Worm (Caenorhabditis elegans) whole organism, L1 larva: ENCODE results near the gene athp-2.

Source experiments
- aha-1 ChIP-seq: fragments of 150-350 bp; optimal IDR thresholded peaks from 2 replicates; lab custom pipeline; 2014; ENCODE audit warnings: missing biosample characterization, missing genetic modification characterization
- alr-1 ChIP-seq: fragments of 200-800 bp; sonication (Bioruptor generic); optimal IDR thresholded peaks from 2 replicates; lab custom pipeline; 2018; ENCODE audit warnings: borderline replicate concordance, mild to moderate bottlenecking, missing genetic modification characterization, missing compliant biosample characterization
- ceh-82 ChIP-seq, 3 experiments: fragments of 150-350 bp in 1 of 3; sonication (generic microtip) in 2 of 3; optimal IDR thresholded peaks; 2 replicates each; lab custom pipeline; 2014 to 2017; ENCODE audit warnings: missing biosample characterization in 3 of 3, missing genetic modification characterization in 3 of 3
- ceh-88 ChIP-seq: fragments of 200-800 bp; sonication (Bioruptor generic); IDR thresholded peaks from 2 replicates; pipeline ENCODE4 v1.3.6; 2022; ENCODE audit warnings: missing genetic modification characterization, missing compliant biosample characterization
- ces-1 ChIP-seq: fragments of 150-350 bp; optimal IDR thresholded peaks from 2 replicates; lab custom pipeline; 2014; ENCODE audit warnings: missing biosample characterization, missing genetic modification reagents, missing genetic modification characterization
- dsc-1 ChIP-seq: sonication (generic microtip); optimal IDR thresholded peaks from 2 replicates; lab custom pipeline; 2016; ENCODE audit warnings: mild to moderate bottlenecking, missing genetic modification characterization, missing compliant biosample characterization
- efl-1 ChIP-seq, 4 experiments: fragments of 150-350 bp; optimal IDR thresholded peaks in 3 of 4; peaks in 1 of 4; 1 replicate in 1 of 4; 2 replicates in 3 of 4; lab custom pipeline; 2014; ENCODE audit warnings: missing biosample characterization in 2 of 4, missing genetic modification characterization in 2 of 4, missing genetic modification reagents in 2 of 4
- efl-3 ChIP-seq: fragments of 200-800 bp; sonication (Bioruptor generic); optimal IDR thresholded peaks from 2 replicates; lab custom pipeline; 2018; ENCODE audit warnings: mild to moderate bottlenecking, missing genetic modification characterization, missing compliant biosample characterization
- egl-13 ChIP-seq: sonication (generic microtip); optimal IDR thresholded peaks from 2 replicates; lab custom pipeline; 2016; ENCODE audit warnings: missing genotype, missing genetic modification reagents, missing genetic modification characterization, missing compliant biosample characterization
- elt-2 ChIP-seq: sonication (generic microtip); optimal IDR thresholded peaks from 2 replicates; lab custom pipeline; 2016; ENCODE audit warnings: missing genetic modification characterization, mild to moderate bottlenecking, inconsistent platforms, missing compliant biosample characterization, missing genetic modification reagents
- elt-3 ChIP-seq, 6 experiments: fragments of 150-350 bp in 1 of 6; sonication (generic microtip); optimal IDR thresholded peaks; 2 replicates each; lab custom pipeline; 2017 to 2018; ENCODE audit warnings: missing biosample characterization in 6 of 6, missing genetic modification characterization in 6 of 6, inconsistent platforms in 1 of 6
- ets-5 ChIP-seq: fragments of 200-800 bp; sonication (Bioruptor generic); IDR thresholded peaks from 2 replicates; pipeline ENCODE4 v1.3.6; 2022; ENCODE audit warnings: missing genetic modification characterization, missing compliant biosample characterization
- grh-1 ChIP-seq: fragments of 200-800 bp; sonication (Bioruptor generic); IDR thresholded peaks from 2 replicates; pipeline ENCODE4 v1.3.6; 2022; ENCODE audit warnings: missing genetic modification reagents, missing genetic modification characterization, missing compliant biosample characterization
- isw-1 ChIP-seq: fragments of 200-800 bp; sonication (Bioruptor generic); IDR thresholded peaks from 2 replicates; pipeline ENCODE4 v1.3.6; 2022; ENCODE audit warnings: missing genetic modification characterization, missing compliant biosample characterization
- jun-1 ChIP-seq: fragments of 150-350 bp; optimal IDR thresholded peaks from 2 replicates; lab custom pipeline; 2014; ENCODE audit warnings: missing biosample characterization, missing genetic modification reagents, missing genetic modification characterization
- lin-14 ChIP-seq: fragments of 200-800 bp; sonication (Bioruptor generic); optimal IDR thresholded peaks from 2 replicates; lab custom pipeline; 2018; ENCODE audit warnings: mild to moderate bottlenecking, missing genetic modification characterization, moderate library complexity, missing compliant biosample characterization
- lin-35 ChIP-seq, 2 experiments: fragments of 150-350 bp; optimal IDR thresholded peaks; 2 replicates each; lab custom pipeline; 2014; ENCODE audit warnings: missing biosample characterization in 2 of 2, missing genetic modification characterization in 2 of 2, missing genetic modification reagents in 2 of 2
- lin-39 ChIP-seq: fragments of 150-350 bp; optimal IDR thresholded peaks from 2 replicates; lab custom pipeline; 2014; ENCODE audit warnings: missing biosample characterization, missing genetic modification reagents, missing genetic modification characterization
- mab-9 ChIP-seq: fragments of 200-800 bp; sonication (Bioruptor generic); IDR thresholded peaks from 2 replicates; pipeline ENCODE4 v1.3.6; 2022; ENCODE audit warnings: missing genetic modification reagents, missing genetic modification characterization, missing compliant biosample characterization
- nhr-20 ChIP-seq: sonication (generic microtip); optimal IDR thresholded peaks from 2 replicates; lab custom pipeline; 2016; ENCODE audit warnings: mild to moderate bottlenecking, missing genetic modification characterization, missing compliant biosample characterization
- nhr-77 ChIP-seq: fragments of 150-350 bp; optimal IDR thresholded peaks from 2 replicates; lab custom pipeline; 2014; ENCODE audit warnings: missing biosample characterization, missing genetic modification characterization
- nhr-84 ChIP-seq: sonication (generic microtip); optimal IDR thresholded peaks from 2 replicates; lab custom pipeline; 2017; ENCODE audit warnings: missing biosample characterization, missing genetic modification characterization
- nhr-85 ChIP-seq: sonication (generic microtip); peaks from one replicate; lab custom pipeline; 2016; ENCODE audit warnings: missing genetic modification characterization, inconsistent platforms, missing compliant biosample characterization
- rnt-1 ChIP-seq: sonication (generic microtip); optimal IDR thresholded peaks from 2 replicates; lab custom pipeline; 2016; ENCODE audit warnings: mild to moderate bottlenecking, missing genetic modification characterization, moderate library complexity, missing compliant biosample characterization
- swsn-7 ChIP-seq: sonication (generic microtip); optimal IDR thresholded peaks from 2 replicates; lab custom pipeline; 2016; ENCODE audit warnings: missing genetic modification characterization, missing compliant biosample characterization
- tlp-1 ChIP-seq: fragments of 150-350 bp; optimal IDR thresholded peaks from 2 replicates; lab custom pipeline; 2014; ENCODE audit warnings: missing biosample characterization, missing genetic modification characterization
- unc-98 ChIP-seq: fragments of 200-800 bp; sonication (Bioruptor generic); IDR thresholded peaks from 2 replicates; pipeline ENCODE4 v1.3.6; 2022; ENCODE audit warnings: missing genetic modification characterization, missing compliant biosample characterization
- vab-15 ChIP-seq: sonication (generic microtip); optimal IDR thresholded peaks from 2 replicates; lab custom pipeline; 2017; ENCODE audit warnings: missing genotype, mild to moderate bottlenecking, missing genetic modification characterization, missing compliant biosample characterization
- zag-1 ChIP-seq: fragments of 150-350 bp; optimal IDR thresholded peaks from 2 replicates; lab custom pipeline; 2014; ENCODE audit warnings: missing biosample characterization, missing genetic modification characterization
- ztf-11 ChIP-seq, 2 experiments: sonication (generic microtip); optimal IDR thresholded peaks; 2 replicates each; lab custom pipeline; 2016 to 2017; ENCODE audit warnings: missing genetic modification characterization in 2 of 2, missing biosample characterization in 1 of 2, missing compliant biosample characterization in 1 of 2

The athp-2 gene

DNA sequence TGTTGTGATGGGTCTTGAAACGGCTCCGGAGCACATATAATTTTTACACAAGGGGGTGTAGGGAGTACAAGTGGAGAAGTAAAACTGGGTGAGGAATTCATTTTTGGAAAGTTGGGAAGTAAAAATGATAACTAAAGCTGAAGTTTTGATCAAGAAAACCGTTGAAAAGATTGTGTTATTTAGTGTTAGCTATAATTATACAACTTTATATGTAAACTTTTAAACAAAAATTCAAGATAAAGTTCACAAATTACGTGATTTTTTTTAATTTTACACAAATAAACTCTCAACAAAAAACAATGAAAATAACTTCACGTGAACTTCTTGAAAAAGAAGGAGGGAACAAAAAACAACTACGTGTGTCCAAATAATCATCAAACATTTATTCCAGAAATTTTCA, 15.2 kb downstream of the athp-2 start, which contains the start of the genes H20J04.7 and H20J04.1:
H20J04.7 (minus strand) TSS at position 101 of the 400 bp plus-strand sequence.
H20J04.1 (plus strand) TSS at position 397 of the 400 bp plus-strand sequence.
- TF ChIP-seq nhr-20 (no peak), elt-2 (tag; lab: Kevin White, UChicago) (no peak), ceh-88 (GFP tag; lab: Robert Waterston, UW) (no peak), unc-98 (GFP tag; lab: Robert Waterston, UW) (no peak), efl-3 (GFP tag; lab: Kevin White, UChicago) (no peak)

DNA sequence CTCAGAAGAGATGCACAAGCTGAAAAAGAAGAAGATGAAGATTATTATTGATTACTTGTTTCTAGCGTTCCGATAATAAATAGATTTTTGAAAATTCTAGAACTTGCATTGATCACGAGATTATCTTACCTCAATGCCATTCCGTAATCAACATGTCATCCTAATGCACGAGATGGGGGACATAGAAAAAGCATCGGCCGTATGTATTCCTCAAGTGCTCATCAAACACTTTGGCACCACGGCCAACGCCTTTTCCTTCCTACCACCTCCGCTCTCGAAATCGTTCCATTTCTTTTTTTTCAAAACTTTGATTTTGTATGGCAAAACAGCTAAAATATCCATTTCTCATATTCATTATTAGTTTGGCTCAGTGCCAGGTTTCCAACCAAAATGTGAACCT, 18.8 kb downstream of the athp-2 start, which contains the start of gene lat-2:
lat-2 (plus strand) TSS at position 301 of the 400 bp plus-strand sequence.
- TF ChIP-seq jun-1 (tag; lab: Kevin White, UChicago) (no peak), tlp-1 (tag; lab: Kevin White, UChicago) (no peak)

DNA sequence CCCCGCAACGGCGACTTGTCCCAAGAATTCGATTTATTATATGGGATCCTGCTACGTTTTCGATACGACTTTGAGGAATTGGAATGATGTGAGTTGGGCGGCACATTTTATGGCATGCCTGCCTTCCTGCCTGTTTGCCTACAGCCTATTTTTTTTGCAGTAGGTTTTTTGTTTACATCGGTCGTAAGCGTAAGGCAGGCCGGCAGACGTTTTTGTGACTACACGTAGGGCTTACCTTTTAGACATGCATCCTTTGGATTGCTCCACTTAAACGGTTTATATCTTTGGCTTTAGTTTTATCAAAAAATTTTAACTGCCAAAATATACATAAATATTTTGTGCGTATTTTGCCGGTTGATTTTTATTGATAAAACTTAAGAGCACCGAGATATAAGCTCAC, 19.2 kb downstream of the athp-2 start:
- TF ChIP-seq ces-1 (GFP tag; lab: Kevin White, UChicago) (no peak), lin-35 (GFP tag; optimal IDR thresholded peaks at IDR 0.05; lab: Kevin White, UChicago) (no peak), egl-13 (no peak), efl-1 (optimal IDR thresholded peaks at IDR 0.05; lab: Kevin White, UChicago) (no peak), efl-1 (GFP tag; optimal IDR thresholded peaks at IDR 0.05 in 1 of 2; lab: Kevin White, UChicago) (peak in 1 of 2 experiments; percentile 4), nhr-77 (tag; lab: Kevin White, UChicago) (no peak), isw-1 (GFP tag; lab: Robert Waterston, UW) (no peak), aha-1 (no peak)

DNA sequence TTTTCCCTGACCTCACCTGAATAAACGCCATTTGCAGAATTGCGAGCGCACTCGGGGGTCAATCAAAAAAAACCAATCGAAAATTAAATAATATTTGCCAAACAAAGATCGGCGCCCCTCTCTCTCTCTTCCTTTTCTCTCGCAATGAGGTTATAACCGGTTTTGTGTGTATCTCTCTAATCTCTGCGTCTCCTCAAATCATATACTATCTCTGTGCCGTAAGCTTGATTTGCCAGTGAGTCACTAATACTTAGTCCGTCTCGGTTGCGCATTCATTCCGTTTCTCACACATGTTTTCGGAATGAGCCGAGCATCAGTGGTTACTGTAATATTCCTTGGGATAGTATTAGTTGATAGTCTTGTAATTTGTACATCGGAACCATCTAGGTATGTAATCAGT, 22.1 kb downstream of the athp-2 start:
- TF ChIP-seq grh-1 (GFP tag; lab: Robert Waterston, UW) (peak; percentile 96), egl-13 (no peak), lin-14 (GFP tag; lab: Kevin White, UChicago) (peak; percentile 48), nhr-85 (tag; lab: Kevin White, UChicago) (peak; percentile 63), nhr-20 (peak; percentile 1), ces-1 (GFP tag; lab: Kevin White, UChicago) (no peak), ets-5 (GFP tag; lab: Robert Waterston, UW) (no peak), swsn-7 (no peak), nhr-77 (tag; lab: Kevin White, UChicago) (no peak), dsc-1 (no peak), efl-3 (GFP tag; lab: Kevin White, UChicago) (no peak), jun-1 (tag; lab: Kevin White, UChicago) (peak; percentile 4), efl-1 (optimal IDR thresholded peaks at IDR 0.05; lab: Kevin White, UChicago) (no peak), efl-1 (GFP tag; optimal IDR thresholded peaks at IDR 0.05 in 1 of 2; lab: Kevin White, UChicago) (peak in 1 of 2 experiments; percentile 87)

DNA sequence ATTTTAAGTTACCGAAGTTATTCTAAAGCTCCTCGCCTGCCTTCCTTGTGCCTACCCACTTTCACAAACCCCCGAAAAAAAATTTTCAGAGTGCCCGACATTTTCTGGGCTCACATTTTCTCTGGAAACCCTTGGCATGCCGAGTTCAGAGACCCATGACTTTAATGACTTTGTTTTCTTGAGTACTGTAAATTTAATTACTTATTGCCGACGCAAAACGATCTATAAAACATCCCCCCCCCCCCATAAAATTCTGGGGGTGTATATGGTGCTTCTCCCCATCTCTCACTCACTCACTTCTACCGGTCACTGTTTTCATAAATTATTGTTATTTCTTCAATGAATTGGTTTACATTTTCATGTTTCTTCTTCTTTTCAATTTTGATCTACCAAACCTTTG, 27.9 kb downstream of the athp-2 start, which contains the start of gene try-9:
try-9 (plus strand) TSS at position 301 of the 400 bp plus-strand sequence.
- TF ChIP-seq unc-98 (GFP tag; lab: Robert Waterston, UW) (no peak), lin-39 (tag; lab: Kevin White, UChicago) (no peak), zag-1 (tag; lab: Kevin White, UChicago) (no peak), jun-1 (tag; lab: Kevin White, UChicago) (no peak), alr-1 (tag; lab: Kevin White, UChicago) (no peak), lin-14 (GFP tag; lab: Kevin White, UChicago) (no peak), vab-15 (tag; lab: Kevin White, UChicago) (no peak), ces-1 (GFP tag; lab: Kevin White, UChicago) (no peak), nhr-20 (no peak), mab-9 (GFP tag; lab: Robert Waterston, UW) (no peak), tlp-1 (tag; lab: Kevin White, UChicago) (no peak), ztf-11 (tag; optimal IDR thresholded peaks at IDR 0.05; lab: Kevin White, UChicago) (no peak), rnt-1 (tag; lab: Kevin White, UChicago) (no peak), ceh-82 (tag; optimal IDR thresholded peaks at IDR 0.05; lab: Kevin White, UChicago) (no peak), lin-35 (GFP tag; optimal IDR thresholded peaks at IDR 0.05; lab: Kevin White, UChicago) (no peak), nhr-84 (tag; lab: Kevin White, UChicago) (no peak), elt-3 (tag; optimal IDR thresholded peaks at IDR 0.05; lab: Kevin White, UChicago) (no peak)
